Fruit fly (Drosophila melanogaster) whole organism, wandering third instar larva: ENCODE data around the gene CG18258.

ENCODE experiments used
- Abd-B ChIP-seq: fragments of >200 bp; optimal IDR thresholded peaks from 2 replicates; lab custom pipeline; 2017; ENCODE audit warnings: missing biosample characterization, missing genetic modification characterization
- CG32264 ChIP-seq: fragments of 200-800 bp; sonication (Bioruptor generic); optimal IDR thresholded peaks from 2 replicates; lab custom pipeline; 2016; ENCODE audit warnings: missing biosample characterization, missing genetic modification characterization
- CG9705 ChIP-seq: fragments of 200-800 bp; sonication (Bioruptor generic); optimal IDR thresholded peaks from 2 replicates; lab custom pipeline; 2018; ENCODE audit warnings: missing biosample characterization, mild to moderate bottlenecking, missing genetic modification characterization
- CrebA ChIP-seq: fragments of 200-800 bp; sonication (Bioruptor generic); optimal IDR thresholded peaks from 2 replicates; lab custom pipeline; 2016; ENCODE audit warnings: missing biosample characterization, mild to moderate bottlenecking, missing genetic modification characterization, borderline replicate concordance
- Dfd ChIP-seq: fragments of >200 bp; optimal IDR thresholded peaks from 2 replicates; lab custom pipeline; 2017; ENCODE audit warnings: missing biosample characterization, missing genetic modification characterization
- Dif ChIP-seq: fragments of 200-275, 200-300 bp; sonication (Bioruptor generic); optimal IDR thresholded peaks from 2 replicates; lab custom pipeline; 2018; ENCODE audit warnings: missing biosample characterization, missing genetic modification characterization; ENCODE audit not compliant: partially characterized antibody
- GATAd ChIP-seq: sonication (Bioruptor generic); optimal IDR thresholded peaks from 2 replicates; lab custom pipeline; 2016; ENCODE audit warnings: missing biosample characterization, missing genetic modification characterization
- HLH106 ChIP-seq: fragments of 200-800 bp; optimal IDR thresholded peaks from 3 replicates; lab custom pipeline; 2019; ENCODE audit warnings: missing biosample characterization, mild to moderate bottlenecking, missing genetic modification characterization, moderate library complexity
- Hnf4 ChIP-seq: fragments of 200-800 bp; sonication (Bioruptor generic); optimal IDR thresholded peaks from 2 replicates; lab custom pipeline; 2016; ENCODE audit warnings: missing biosample characterization, mild to moderate bottlenecking, missing genetic modification characterization
- Hr78 ChIP-seq: fragments of >200 bp; optimal IDR thresholded peaks from 2 replicates; lab custom pipeline; 2017; ENCODE audit warnings: missing biosample characterization, missing genetic modification characterization
- Mio ChIP-seq: sonication (Bioruptor generic); optimal IDR thresholded peaks from 2 replicates; lab custom pipeline; 2016; ENCODE audit warnings: missing biosample characterization, missing genetic modification characterization
- N ChIP-seq: fragments of >200 bp; optimal IDR thresholded peaks from 2 replicates; lab custom pipeline; 2018; ENCODE audit warnings: missing biosample characterization, missing external identifiers, missing genetic modification characterization
- OdsH ChIP-seq: fragments of 200-800 bp; sonication (Bioruptor generic); optimal IDR thresholded peaks from 2 replicates; lab custom pipeline; 2016; ENCODE audit warnings: missing biosample characterization, mild to moderate bottlenecking, missing genetic modification characterization
- Rel ChIP-seq, 2 experiments: fragments of 200-800 bp; sonication (Bioruptor generic) in 1 of 2; optimal IDR thresholded peaks; 2 replicates in 1 of 2; 3 replicates in 1 of 2; lab custom pipeline; 2016 to 2019; ENCODE audit warnings: mild to moderate bottlenecking in 2 of 2, missing biosample characterization in 2 of 2, missing genetic modification characterization in 2 of 2, moderate library complexity in 1 of 2
- Vsx2 ChIP-seq: fragments of 200-300, 225-300 bp; sonication (Bioruptor generic); optimal IDR thresholded peaks from 2 replicates; lab custom pipeline; 2018; ENCODE audit warnings: missing biosample characterization, missing genetic modification characterization; ENCODE audit not compliant: partially characterized antibody
- br ChIP-seq: fragments of 200-800 bp; sonication (Bioruptor generic); optimal IDR thresholded peaks from 2 replicates; lab custom pipeline; 2016; ENCODE audit warnings: missing biosample characterization, missing genetic modification characterization
- brk ChIP-seq: fragments of 200-800 bp; sonication (Bioruptor generic); optimal IDR thresholded peaks from 2 replicates; lab custom pipeline; 2016; ENCODE audit warnings: missing biosample characterization, mild to moderate bottlenecking, missing genetic modification characterization
- dl ChIP-seq, 2 experiments: fragments of 175-275, 200-275 bp in 1 of 2; fragments of 200-275 bp in 1 of 2; sonication (Bioruptor generic); optimal IDR thresholded peaks; lab custom pipeline; 2018; ENCODE audit warnings: mild to moderate bottlenecking in 2 of 2, missing biosample characterization in 2 of 2, missing genetic modification characterization in 2 of 2, moderate library complexity in 2 of 2; ENCODE audit not compliant: partially characterized antibody in 2 of 2, insufficient read depth in 1 of 2
- dmrt93B ChIP-seq: fragments of 200-800 bp; sonication (Bioruptor generic); optimal IDR thresholded peaks from 2 replicates; lab custom pipeline; 2018; ENCODE audit warnings: missing biosample characterization, mild to moderate bottlenecking, missing genetic modification characterization
- dsf ChIP-seq: sonication (Bioruptor generic); optimal IDR thresholded peaks from 2 replicates; lab custom pipeline; 2016; ENCODE audit warnings: missing biosample characterization, missing genetic modification characterization, borderline replicate concordance
- foxo ChIP-seq, 2 experiments: fragments of 200-800 bp; sonication (Bioruptor generic); optimal IDR thresholded peaks; 2 replicates in 1 of 2; 3 replicates in 1 of 2; lab custom pipeline; 2016 to 2017; ENCODE audit warnings: missing biosample characterization in 2 of 2, missing genetic modification characterization in 2 of 2
- fru ChIP-seq: fragments of 200-800 bp; sonication (Bioruptor generic); optimal IDR thresholded peaks from 3 replicates; lab custom pipeline; 2016; ENCODE audit warnings: missing biosample characterization, mild to moderate bottlenecking, missing genetic modification characterization
- h ChIP-seq: fragments of 200-800 bp; sonication (Bioruptor generic); optimal IDR thresholded peaks from 3 replicates; lab custom pipeline; 2016; ENCODE audit warnings: missing biosample characterization, mild to moderate bottlenecking, missing genetic modification characterization
- jim ChIP-seq: fragments of 175-275, 200-325 bp; sonication (Bioruptor generic); optimal IDR thresholded peaks from 2 replicates; lab custom pipeline; 2016; ENCODE audit warnings: missing biosample characterization, mild to moderate bottlenecking, missing genetic modification characterization
- lola ChIP-seq: fragments of >200 bp; optimal IDR thresholded peaks from 2 replicates; lab custom pipeline; 2017; ENCODE audit warnings: missing biosample characterization, missing genetic modification characterization
- psq ChIP-seq: fragments of 200-800 bp; sonication (Bioruptor generic); optimal IDR thresholded peaks from 3 replicates; lab custom pipeline; 2017; ENCODE audit warnings: missing biosample characterization, mild to moderate bottlenecking, missing genetic modification characterization, moderate library complexity
- rgr ChIP-seq: fragments of 200-800 bp; sonication (Bioruptor generic); optimal IDR thresholded peaks from 3 replicates; lab custom pipeline; 2016; ENCODE audit warnings: missing biosample characterization, mild to moderate bottlenecking, missing genetic modification characterization
- sv ChIP-seq: fragments of 200-800 bp; sonication (Bioruptor generic); optimal IDR thresholded peaks from 3 replicates; lab custom pipeline; 2016; ENCODE audit warnings: missing biosample characterization, missing genetic modification characterization
- tai ChIP-seq: sonication (Bioruptor generic); optimal IDR thresholded peaks from 2 replicates; lab custom pipeline; 2016; ENCODE audit warnings: missing biosample characterization, missing genetic modification characterization
- usp ChIP-seq: fragments of >200 bp; optimal IDR thresholded peaks from 2 replicates; lab custom pipeline; 2017; ENCODE audit warnings: missing biosample characterization, missing genetic modification characterization

CG18258 gene

DNA sequence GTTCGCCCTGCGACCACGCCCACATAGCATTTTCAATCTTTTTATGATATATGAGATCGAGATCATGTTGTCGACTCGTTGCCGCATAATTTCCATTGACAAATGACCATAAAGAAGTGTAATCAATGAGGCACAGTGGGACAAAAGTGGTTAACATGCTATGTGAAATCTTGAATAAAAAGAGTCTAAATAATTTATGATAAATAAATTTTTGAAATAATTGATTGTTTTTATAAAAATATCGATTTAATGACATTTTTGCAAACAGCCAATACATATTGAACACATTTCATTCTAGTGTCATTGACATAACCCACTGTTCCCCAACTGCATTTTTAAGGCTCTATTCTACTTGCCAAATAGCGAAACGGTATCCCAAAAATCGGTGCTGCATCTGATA is 24.6 kb upstream of the CG18258 start:
- TF ChIP-seq psq (GFP tag; lab: Kevin White, UChicago) (peak; percentile 36), Hr78 (GFP tag; lab: Kevin White, UChicago) (no peak), h (GFP tag; lab: Kevin White, UChicago) (peak; percentile 16), Mio (GFP tag; lab: Kevin White, UChicago) (no peak), rgr (GFP tag; lab: Kevin White, UChicago) (peak; percentile 32), OdsH (GFP tag; lab: Kevin White, UChicago) (peak; percentile 20)

DNA sequence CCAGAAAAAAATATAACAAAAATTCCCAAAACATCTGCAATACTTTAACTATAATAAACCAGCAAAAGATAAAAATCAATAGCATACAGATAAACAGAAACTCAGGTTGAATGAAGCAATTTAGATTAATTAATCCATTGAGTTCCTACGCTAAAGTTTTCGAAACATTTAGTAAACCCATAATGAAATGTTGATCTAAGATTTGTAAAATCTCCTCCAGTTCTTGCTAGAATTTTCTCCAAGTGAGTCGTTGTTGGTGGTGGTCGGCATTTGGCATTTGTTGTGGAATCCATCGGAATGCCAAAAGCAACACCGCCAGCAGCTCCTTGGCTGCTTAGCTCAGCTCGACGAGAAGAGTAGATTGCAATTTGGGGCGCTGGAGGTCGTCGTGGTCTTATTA is 23.9 kb upstream of the CG18258 start:
- TF ChIP-seq HLH106 (tag; lab: Kevin White, UChicago) (peak; percentile 25), Dif (GFP tag; lab: Kevin White, UChicago) (no peak)

DNA sequence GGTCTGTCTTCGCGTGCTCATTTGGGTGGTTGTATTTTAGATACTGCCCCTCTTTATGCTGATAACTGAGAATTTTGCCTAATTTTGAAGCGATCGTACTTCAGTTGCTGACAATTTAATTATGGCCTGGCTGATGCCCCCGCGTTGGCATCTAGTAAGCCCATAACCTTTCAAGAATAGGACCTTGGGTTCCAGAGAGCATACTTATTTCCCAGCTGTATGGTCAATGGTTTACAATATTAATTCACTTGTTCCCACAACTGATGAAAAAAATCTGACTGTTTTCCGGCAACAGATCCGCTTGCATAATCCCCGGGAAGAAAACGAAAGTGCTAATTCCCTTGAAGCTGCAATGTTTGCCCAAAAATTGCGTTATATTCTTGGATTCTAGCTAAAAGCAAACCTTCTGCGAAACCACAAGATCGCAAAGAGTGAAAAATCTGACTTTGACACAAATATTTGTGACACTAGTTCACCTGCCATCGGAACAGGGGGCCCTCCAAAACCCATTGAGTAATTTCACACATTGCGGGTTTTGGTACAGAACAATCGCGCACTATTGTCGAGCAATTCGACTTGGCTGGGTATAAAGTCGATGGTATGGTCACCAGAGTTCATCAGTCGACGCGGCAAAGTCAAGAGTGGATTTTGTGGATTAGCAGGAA is 9.5 kb upstream of the CG18258 start, which contains the start of the genes TTLL1A and CG5070:
Gene TTLL1A (minus strand): TSS at position 101 of the 665 bp plus-strand sequence.
Gene CG5070 (plus strand): TSS at position 615 of the 665 bp plus-strand sequence.
- TF ChIP-seq dsf (GFP tag; lab: Kevin White, UChicago): no peak
- no peak for TF ChIP-seq OdsH (GFP tag; lab: Kevin White, UChicago)
- no peak for TF ChIP-seq brk (GFP tag; lab: Kevin White, UChicago)
- no peak for TF ChIP-seq CrebA
- TF ChIP-seq jim (GFP tag; lab: Kevin White, UChicago): no peak
- no peak for TF ChIP-seq Rel (GFP tag; optimal IDR thresholded peaks at IDR 0.05; lab: Kevin White, UChicago)
- no peak for TF ChIP-seq Rel (tag; optimal IDR thresholded peaks at IDR 0.05; lab: Kevin White, UChicago)
- no peak for TF ChIP-seq fru (GFP tag; lab: Kevin White, UChicago)
- TF ChIP-seq psq (GFP tag; lab: Kevin White, UChicago): no peak
- no peak for TF ChIP-seq GATAd (GFP tag; lab: Kevin White, UChicago)
- no peak for TF ChIP-seq N
- TF ChIP-seq usp (GFP tag; lab: Kevin White, UChicago): no peak
- TF ChIP-seq dl (GFP tag; optimal IDR thresholded peaks at IDR 0.05; lab: Kevin White, UChicago; ENCODE audit: insufficient read depth in 1 of 2, partially characterized antibody in 2 of 2): no peak
- TF ChIP-seq Abd-B (GFP tag; lab: Kevin White, UChicago): no peak
- TF ChIP-seq Hnf4 (GFP tag; lab: Kevin White, UChicago): no peak
- TF ChIP-seq Dfd: no peak

DNA sequence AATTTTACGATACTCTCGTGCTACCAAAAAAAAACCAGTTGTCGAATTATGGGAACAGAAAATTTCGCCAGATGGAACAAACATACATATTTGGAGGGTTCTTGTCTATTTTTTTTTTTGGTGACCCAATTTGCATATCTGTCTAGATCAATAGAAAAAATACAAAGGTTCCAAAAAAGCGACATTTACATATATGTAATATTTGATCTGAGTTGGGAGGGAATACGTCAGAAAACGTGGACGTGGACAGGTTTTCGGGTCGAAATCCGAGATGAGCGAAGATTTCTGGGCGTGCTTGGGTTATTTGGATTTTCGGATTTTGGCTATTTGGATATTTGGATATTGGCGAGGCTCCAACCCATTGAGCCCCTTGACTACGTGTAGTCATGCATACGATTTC is 7.1 kb upstream of the CG18258 start:
- no peak for TF ChIP-seq Rel (GFP tag; optimal IDR thresholded peaks at IDR 0.05; lab: Kevin White, UChicago)
- TF ChIP-seq Rel (tag; optimal IDR thresholded peaks at IDR 0.05; lab: Kevin White, UChicago): no peak
- no peak for TF ChIP-seq tai (GFP tag; lab: Kevin White, UChicago)
- no peak for TF ChIP-seq br (GFP tag; lab: Kevin White, UChicago)
- no peak for TF ChIP-seq Dfd
- TF ChIP-seq CG32264: no peak
- no peak for TF ChIP-seq dmrt93B (GFP tag; lab: Kevin White, UChicago)
- TF ChIP-seq h (GFP tag; lab: Kevin White, UChicago): no peak
- no peak for TF ChIP-seq dl (GFP tag; optimal IDR thresholded peaks at IDR 0.05; lab: Kevin White, UChicago; ENCODE audit: insufficient read depth in 1 of 2, partially characterized antibody in 2 of 2)
- TF ChIP-seq OdsH (GFP tag; lab: Kevin White, UChicago): no peak
- no peak for TF ChIP-seq dsf (GFP tag; lab: Kevin White, UChicago)
- TF ChIP-seq sv: no peak
- TF ChIP-seq N: no peak
- TF ChIP-seq Hr78 (GFP tag; lab: Kevin White, UChicago): no peak
- TF ChIP-seq CrebA: no peak
- TF ChIP-seq Abd-B (GFP tag; lab: Kevin White, UChicago): no peak
- no peak for TF ChIP-seq CG9705
- no peak for TF ChIP-seq lola
- TF ChIP-seq foxo (GFP tag; optimal IDR thresholded peaks at IDR 0.05; lab: Kevin White, UChicago): no peak
- TF ChIP-seq Vsx2 (GFP tag; lab: Kevin White, UChicago): no peak
- no peak for TF ChIP-seq Hnf4 (GFP tag; lab: Kevin White, UChicago)
